Fruit fly (Drosophila melanogaster) whole organism, embryonic: ENCODE results near the gene CG8993.

ENCODE experiments used
- Aef1 ChIP-seq: fragments of 200-800 bp; sonication (Bioruptor generic); IDR thresholded peaks from 3 replicates; pipeline ENCODE4 v1.3.6; 2022; ENCODE audit warnings: missing biosample characterization, missing genetic modification characterization
- Asciz ChIP-seq: fragments of 200-800 bp; sonication (Bioruptor generic); optimal IDR thresholded peaks from 2 replicates; lab custom pipeline; 2017; ENCODE audit warnings: missing biosample characterization, mild to moderate bottlenecking, missing genetic modification characterization, missing genetic modification reagents
- CG10979 ChIP-seq: fragments of 200-800 bp; sonication (Bioruptor generic); optimal IDR thresholded peaks from 2 replicates; lab custom pipeline; 2018; ENCODE audit warnings: missing biosample characterization, mild to moderate bottlenecking, missing genetic modification characterization, moderate library complexity
- CG11696 ChIP-seq: fragments of 200-800 bp; sonication (Bioruptor generic); IDR thresholded peaks from 2 replicates; pipeline ENCODE4 v1.3.6; 2022; ENCODE audit warnings: missing biosample characterization, missing genetic modification characterization
- CG12104 ChIP-seq: fragments of 200-800 bp; sonication (Bioruptor generic); optimal IDR thresholded peaks from 3 replicates; lab custom pipeline; 2016; ENCODE audit warnings: missing biosample characterization, missing genetic modification characterization
- CG14667 ChIP-seq: fragments of 200-800 bp; sonication (Bioruptor generic); IDR thresholded peaks from 2 replicates; pipeline ENCODE4 v1.3.6; 2022; ENCODE audit warnings: missing biosample characterization, missing genetic modification characterization
- CG15269 ChIP-seq: fragments of 200-800 bp; sonication (Bioruptor generic); optimal IDR thresholded peaks from 2 replicates; lab custom pipeline; 2018; ENCODE audit warnings: missing biosample characterization, mild to moderate bottlenecking, missing genetic modification characterization, moderate library complexity
- CG1529 ChIP-seq: fragments of 200-800 bp; sonication (Bioruptor generic); optimal IDR thresholded peaks from 3 replicates; lab custom pipeline; 2018; ENCODE audit warnings: missing biosample characterization, missing genetic modification characterization
- CG1602 ChIP-seq: fragments of 200-800 bp; sonication (Bioruptor generic); optimal IDR thresholded peaks from 3 replicates; lab custom pipeline; 2016; ENCODE audit warnings: missing biosample characterization, missing genetic modification characterization
- CG16863 ChIP-seq: fragments of 200-800 bp; sonication (Bioruptor generic); optimal IDR thresholded peaks from 3 replicates; lab custom pipeline; 2016; ENCODE audit warnings: missing biosample characterization, missing genetic modification characterization
- CG17186 ChIP-seq: fragments of 200-800 bp; sonication (Bioruptor generic); optimal IDR thresholded peaks from 3 replicates; lab custom pipeline; 2017; ENCODE audit warnings: missing biosample characterization, missing genetic modification reagents, missing genetic modification characterization
- CG17912 ChIP-seq: fragments of 200-800 bp; sonication (Bioruptor generic); optimal IDR thresholded peaks from 2 replicates; lab custom pipeline; 2018; ENCODE audit warnings: missing biosample characterization, mild to moderate bottlenecking, missing genetic modification characterization
- CG2889 ChIP-seq: fragments of 200-800 bp; sonication (Bioruptor generic); IDR thresholded peaks from 3 replicates; pipeline ENCODE4 v1.3.6; 2022; ENCODE audit warnings: missing biosample characterization, missing genetic modification characterization
- CG3065 ChIP-seq: fragments of 200-800 bp; sonication (Bioruptor generic); optimal IDR thresholded peaks from 2 replicates; lab custom pipeline; 2016; ENCODE audit warnings: missing biosample characterization, missing genetic modification characterization
- CG31388 ChIP-seq: fragments of 200-800 bp; sonication (Bioruptor generic); optimal IDR thresholded peaks from 2 replicates; lab custom pipeline; 2016; ENCODE audit warnings: missing biosample characterization, missing genetic modification characterization
- CG32767 ChIP-seq: fragments of 200-800 bp; sonication (Bioruptor generic); IDR thresholded peaks from 2 replicates; pipeline ENCODE4 v1.3.6; 2022; ENCODE audit warnings: missing biosample characterization, missing genetic modification characterization
- CG3726 ChIP-seq: fragments of 200-800 bp; sonication (Bioruptor generic); IDR thresholded peaks from 3 replicates; pipeline ENCODE4, ENCODE4 v1.3.6; 2022; ENCODE audit warnings: missing biosample characterization, missing genetic modification characterization
- CG42726 ChIP-seq: fragments of 200-800 bp; sonication (Bioruptor generic); IDR thresholded peaks from 2 replicates; pipeline ENCODE4 v1.3.6; 2022; ENCODE audit warnings: missing biosample characterization, missing genetic modification characterization; ENCODE audit not compliant: partially characterized antibody
- CG43689 ChIP-seq: fragments of 200-800 bp; sonication (Bioruptor generic); IDR thresholded peaks from 2 replicates; pipeline ENCODE4 v1.3.6; 2022; ENCODE audit warnings: missing biosample characterization, missing genetic modification characterization
- CG4854 ChIP-seq: fragments of 200-800 bp; sonication (Bioruptor generic); optimal IDR thresholded peaks from 2 replicates; lab custom pipeline; 2016; ENCODE audit warnings: missing biosample characterization, missing genetic modification characterization, inconsistent platforms
- CG5180 ChIP-seq: fragments of 200-800 bp; sonication (Bioruptor generic); optimal IDR thresholded peaks from 3 replicates; lab custom pipeline; 2017; ENCODE audit warnings: missing biosample characterization, missing genetic modification characterization, mild to moderate bottlenecking, moderate library complexity, missing genetic modification reagents
- CG7786 ChIP-seq: fragments of 200-800 bp; sonication (Bioruptor generic); optimal IDR thresholded peaks from 2 replicates; lab custom pipeline; 2016; ENCODE audit warnings: missing biosample characterization, missing genetic modification characterization
- CG7839 ChIP-seq: fragments of 200-800 bp; sonication (Bioruptor generic); optimal IDR thresholded peaks from 3 replicates; lab custom pipeline; 2018; ENCODE audit warnings: missing biosample characterization, mild to moderate bottlenecking, missing genetic modification characterization, moderate library complexity
- CG8359 ChIP-seq: fragments of 200-800 bp; sonication (Bioruptor generic); optimal IDR thresholded peaks from 2 replicates; lab custom pipeline; 2017; ENCODE audit warnings: missing biosample characterization, mild to moderate bottlenecking, missing genetic modification characterization, borderline replicate concordance
- CG9817 ChIP-seq: fragments of 200-800 bp; sonication (Bioruptor generic); optimal IDR thresholded peaks from 2 replicates; lab custom pipeline; 2018; ENCODE audit warnings: missing biosample characterization, mild to moderate bottlenecking, missing genetic modification characterization, moderate library complexity
- Dek ChIP-seq: fragments of 200-800 bp; sonication (Bioruptor generic); optimal IDR thresholded peaks from 3 replicates; lab custom pipeline; 2019; ENCODE audit warnings: missing biosample characterization, mild to moderate bottlenecking, missing genetic modification characterization, moderate library complexity
- Dfd ChIP-seq, 2 experiments: fragments of >200 bp; optimal IDR thresholded peaks; 2 replicates each; lab custom pipeline; 2017; ENCODE audit warnings: missing biosample characterization in 2 of 2, missing genetic modification characterization in 2 of 2
- Dll ChIP-seq: fragments of 200-800 bp; sonication (Bioruptor generic); IDR thresholded peaks from 4 replicates; pipeline ENCODE4 v1.3.6; 2022; ENCODE audit warnings: missing biosample characterization, missing genetic modification characterization; ENCODE audit not compliant: partially characterized antibody
- Fer1 ChIP-seq: fragments of 200-800 bp; sonication (Bioruptor generic); optimal IDR thresholded peaks from 2 replicates; lab custom pipeline; 2017; ENCODE audit warnings: missing biosample characterization, mild to moderate bottlenecking, missing genetic modification characterization
- HmgD ChIP-seq: fragments of 200-800 bp; sonication (Bioruptor generic); optimal IDR thresholded peaks from 3 replicates; lab custom pipeline; 2016; ENCODE audit warnings: missing biosample characterization, missing genetic modification characterization
- Lpt ChIP-seq: fragments of >200 bp; optimal IDR thresholded peaks from 2 replicates; lab custom pipeline; 2018; ENCODE audit warnings: missing biosample characterization, missing genetic modification characterization
- NC2β ChIP-seq: fragments of 200-800 bp; sonication (Bioruptor generic); optimal IDR thresholded peaks from 2 replicates; lab custom pipeline; 2016; ENCODE audit warnings: missing biosample characterization, missing genetic modification characterization
- NFAT ChIP-seq: fragments of 200-800 bp; sonication (Bioruptor generic); IDR thresholded peaks from 2 replicates; pipeline ENCODE4 v1.3.6; 2022; ENCODE audit warnings: missing biosample characterization, missing genetic modification characterization
- Nf-YB ChIP-seq: fragments of 200-800 bp; sonication (Bioruptor generic); optimal IDR thresholded peaks from 3 replicates; lab custom pipeline; 2019; ENCODE audit warnings: missing biosample characterization, mild to moderate bottlenecking, missing genetic modification characterization, moderate library complexity
- Ptx1 ChIP-seq: fragments of 200-800 bp; sonication (Bioruptor generic); IDR thresholded peaks from 2 replicates; pipeline ENCODE4 v1.3.6; 2022; ENCODE audit warnings: missing biosample characterization, missing genetic modification characterization
- Ravus ChIP-seq: fragments of 200-800 bp; sonication (Bioruptor generic); IDR thresholded peaks from 2 replicates; pipeline ENCODE4 v1.3.6; 2022; ENCODE audit warnings: missing biosample characterization, missing genetic modification characterization
- Ssrp ChIP-seq: fragments of 200-800 bp; sonication (Bioruptor generic); optimal IDR thresholded peaks from 2 replicates; lab custom pipeline; 2018; ENCODE audit warnings: missing biosample characterization, mild to moderate bottlenecking, missing genetic modification characterization, moderate library complexity
- ab ChIP-seq: fragments of 200-800 bp; sonication (Bioruptor generic); optimal IDR thresholded peaks from 2 replicates; lab custom pipeline; 2016; ENCODE audit warnings: missing biosample characterization, missing genetic modification characterization
- bbx ChIP-seq: fragments of 200-800 bp; sonication (Bioruptor generic); IDR thresholded peaks from 2 replicates; pipeline ENCODE4 v1.3.6; 2022; ENCODE audit warnings: missing biosample characterization, missing genetic modification characterization; ENCODE audit not compliant: partially characterized antibody
- crc ChIP-seq: fragments of 200-800 bp; sonication (Bioruptor generic); optimal IDR thresholded peaks from 2 replicates; lab custom pipeline; 2016; ENCODE audit warnings: missing biosample characterization, missing genetic modification characterization
- dmrt11E ChIP-seq: fragments of 200-800 bp; sonication (Bioruptor generic); optimal IDR thresholded peaks from 3 replicates; lab custom pipeline; 2018; ENCODE audit warnings: missing biosample characterization, mild to moderate bottlenecking, missing genetic modification characterization, moderate library complexity
- ems ChIP-seq: fragments of 200-800 bp; sonication (Bioruptor generic); optimal IDR thresholded peaks from 3 replicates; lab custom pipeline; 2016; ENCODE audit warnings: missing biosample characterization, missing genetic modification characterization
- jumu ChIP-seq: fragments of 200-800 bp; sonication (Bioruptor generic); optimal IDR thresholded peaks from 3 replicates; lab custom pipeline; 2016; ENCODE audit warnings: missing biosample characterization, missing genetic modification characterization
- kay ChIP-seq: fragments of 200-800 bp; sonication (Bioruptor generic); optimal IDR thresholded peaks from 2 replicates; lab custom pipeline; 2016; ENCODE audit warnings: missing biosample characterization, missing genetic modification characterization
- sim ChIP-seq: fragments of 200-800 bp; sonication (Bioruptor generic); IDR thresholded peaks from 2 replicates; pipeline ENCODE4 v1.3.6; 2022; ENCODE audit warnings: missing biosample characterization, missing genetic modification characterization
- sna ChIP-seq: fragments of 200-800 bp; sonication (Bioruptor generic); IDR thresholded peaks from 2 replicates; pipeline ENCODE4 v1.3.6; 2022; ENCODE audit warnings: missing biosample characterization, missing genetic modification characterization; ENCODE audit not compliant: partially characterized antibody
- tap ChIP-seq: fragments of 200-800 bp; optimal IDR thresholded peaks from 3 replicates; lab custom pipeline; 2019; ENCODE audit warnings: missing biosample characterization, mild to moderate bottlenecking, missing genetic modification characterization, moderate library complexity
- trem ChIP-seq: fragments of 200-800 bp; optimal IDR thresholded peaks from 3 replicates; lab custom pipeline; 2019; ENCODE audit warnings: missing biosample characterization, mild to moderate bottlenecking, missing genetic modification characterization, moderate library complexity
- tup ChIP-seq: fragments of 200-800 bp; sonication (Bioruptor generic); optimal IDR thresholded peaks from 2 replicates; lab custom pipeline; 2016; ENCODE audit warnings: missing biosample characterization, mild to moderate bottlenecking, missing genetic modification characterization, moderate library complexity
- z ChIP-seq: fragments of 200-800 bp; sonication (Bioruptor generic); IDR thresholded peaks from 3 replicates; pipeline ENCODE4 v1.3.6; 2022; ENCODE audit warnings: missing biosample characterization, missing genetic modification characterization

The CG8993 gene

DNA sequence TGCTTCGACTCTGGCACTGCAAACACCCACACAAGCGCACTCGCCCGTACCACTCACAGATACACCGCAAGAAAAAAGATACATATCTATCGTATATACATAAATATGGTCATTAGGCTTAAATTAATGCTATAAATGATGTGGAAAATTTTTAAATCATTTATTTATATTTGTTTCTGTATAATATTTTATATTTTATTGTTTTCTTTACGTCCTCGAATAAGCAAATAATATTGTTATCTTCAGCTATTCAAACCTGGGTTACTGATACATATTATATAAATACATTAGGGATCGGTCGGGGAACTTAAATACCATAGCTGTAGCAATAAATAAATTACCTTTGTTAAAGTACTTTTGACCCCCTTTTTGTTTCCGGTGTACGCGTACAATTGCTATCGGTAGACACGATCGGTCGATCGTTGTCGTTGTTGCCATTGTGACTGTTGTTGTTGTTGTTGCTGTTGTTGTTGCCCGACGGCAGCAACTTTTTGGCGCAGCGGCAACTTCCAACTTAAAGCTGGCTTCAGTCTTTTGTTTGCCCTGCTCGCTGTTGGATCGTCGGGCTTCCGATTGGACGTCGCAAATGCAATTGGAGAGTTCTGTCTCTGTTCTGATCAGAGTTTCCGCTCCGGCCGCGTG lies 45.5 kb downstream of the CG8993 start (continued):
- TF ChIP-seq CG10979 (tag; lab: Kevin White, UChicago) (peak; percentile 81), kay (GFP tag; lab: Kevin White, UChicago) (peak; percentile 43), Ravus (no peak), Asciz (GFP tag; lab: Kevin White, UChicago) (peak; percentile 60), Fer1 (peak; percentile 85), z (GFP tag; lab: Robert Waterston, UW) (no peak), tap (tag; lab: Kevin White, UChicago) (peak; percentile 68), ems (GFP tag; lab: Kevin White, UChicago) (no peak), CG15269 (tag; lab: Kevin White, UChicago) (peak; percentile 84), CG12104 (GFP tag; lab: Kevin White, UChicago) (peak; percentile 63), Lpt (GFP tag; lab: Kevin White, UChicago) (no peak), Dfd (GFP tag; optimal IDR thresholded peaks at IDR 0.05; lab: Kevin White, UChicago) (peak in 1 of 2 experiments; percentile 6), CG7786 (GFP tag; lab: Kevin White, UChicago) (peak; percentile 18), jumu (GFP tag; lab: Kevin White, UChicago) (no peak), Aef1 (GFP tag; lab: Robert Waterston, UW) (peak; percentile 46; the same call in 2 of the 3 replicates), sna (GFP tag; lab: Robert Waterston, UW) (no peak), NFAT (GFP tag; lab: Robert Waterston, UW) (no peak), CG31388 (no peak), CG1602 (GFP tag; lab: Kevin White, UChicago) (peak; percentile 65), CG16863 (GFP tag; lab: Kevin White, UChicago) (no peak), CG9817 (tag; lab: Kevin White, UChicago) (peak; percentile 61), trem (peak; percentile 44), CG42726 (no peak), Nf-YB (GFP tag; lab: Kevin White, UChicago) (peak; percentile 64), CG5180 (GFP tag; lab: Kevin White, UChicago) (peak; percentile 63), CG3726 (no peak), dmrt11E (tag; lab: Kevin White, UChicago) (peak; percentile 47), CG14667 (no peak), NC2β (no peak), HmgD (no peak), CG32767 (GFP tag; lab: Robert Waterston, UW) (peak; percentile 45; the same call in 1 of the 2 replicates), sim (GFP tag; lab: Robert Waterston, UW) (no peak), Dek (tag; lab: Kevin White, UChicago) (peak; percentile 55), CG4854 (no peak), CG11696 (GFP tag; lab: Robert Waterston, UW) (no peak), CG43689 (0 out of 2 replicates have a peak, but pooled peaks have one; percentile 42), CG3065 (GFP tag; lab: Kevin White, UChicago) (no peak), CG1529 (GFP tag; lab: Kevin White, UChicago) (peak; percentile 72), bbx (GFP tag; lab: Robert Waterston, UW) (no peak), ab (GFP tag; lab: Kevin White, UChicago) (no peak), Ptx1 (GFP tag; lab: Robert Waterston, UW) (peak; percentile 83), CG17186 (GFP tag; lab: Kevin White, UChicago) (no peak), CG2889 (no peak), tup (GFP tag; lab: Kevin White, UChicago) (no peak), Dll (no peak), Ssrp (tag; lab: Kevin White, UChicago) (peak; percentile 77), CG8359 (peak; percentile 51), CG7839 (tag; lab: Kevin White, UChicago) (peak; percentile 87), crc (GFP tag; lab: Kevin White, UChicago) (no peak), CG17912 (GFP tag; lab: Kevin White, UChicago) (no peak)
